Worm (Caenorhabditis elegans): ENCODE data around the gene rabr-1.
A peak's percentile ranks its signal among the peaks of the same experiment; 100 is the strongest.

rabr-1 gene

DNA sequence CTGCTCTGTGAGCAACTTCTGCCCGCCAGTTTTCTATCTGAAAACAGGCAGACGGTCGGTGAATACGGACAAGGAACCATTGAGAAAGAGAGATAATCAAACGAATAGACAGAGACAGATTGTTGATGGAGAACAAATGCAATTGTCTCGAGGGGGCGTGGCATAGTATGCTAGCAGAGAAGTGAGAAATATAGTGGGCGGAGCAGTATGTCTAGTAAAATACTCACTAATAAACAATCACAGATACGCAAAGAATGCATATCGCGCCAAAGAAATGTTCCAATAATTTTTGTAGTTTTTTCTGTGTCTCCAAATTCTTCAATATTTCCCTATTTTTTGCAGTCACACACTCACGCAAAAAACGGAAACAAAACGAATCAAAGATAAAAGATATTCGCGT is 36.4 kb downstream of the rabr-1 start, which contains the start of gene tbc-12:
Gene tbc-12, minus strand, starts transcription at position 101 of the 400 bp plus-strand sequence.
- no peak for TF ChIP-seq T07F8.4 (tag; optimal IDR thresholded peaks at IDR 0.05)
- no peak for TF ChIP-seq ceh-40 (GFP tag; IDR thresholded peaks at IDR 0.05)
- no peak for TF ChIP-seq nfya-1 (tag; optimal IDR thresholded peaks at IDR 0.05; ENCODE audit: borderline replicate concordance, insufficient read depth)
- TF ChIP-seq B0261.1 (tag; optimal IDR thresholded peaks at IDR 0.05): no peak
- TF ChIP-seq mcd-1 (GFP tag; IDR thresholded peaks at IDR 0.05): no peak
- no peak for TF ChIP-seq ceh-91 (GFP tag; IDR thresholded peaks at IDR 0.05)
- TF ChIP-seq tlf-1 (GFP tag; optimal IDR thresholded peaks at IDR 0.05): no peak
- TF ChIP-seq bed-2 (GFP tag; IDR thresholded peaks at IDR 0.05): no peak
- no peak for TF ChIP-seq unc-62 (GFP tag; optimal IDR thresholded peaks at IDR 0.05)
- TF ChIP-seq zim-3 (tag; optimal IDR thresholded peaks at IDR 0.05): no peak
- TF ChIP-seq ztf-28 (GFP tag; IDR thresholded peaks at IDR 0.05): no peak
- TF ChIP-seq zfh-2 (GFP tag; conservative IDR thresholded peaks at IDR 0.05): no peak
- TF ChIP-seq attf-5 (GFP tag; optimal IDR thresholded peaks at IDR 0.05): no peak
- TF ChIP-seq F39B2.1 (GFP tag; IDR thresholded peaks at IDR 0.05): no peak
- TF ChIP-seq rcor-1 (GFP tag; IDR thresholded peaks at IDR 0.05): no peak
- TF ChIP-seq ceh-58 (GFP tag; IDR thresholded peaks at IDR 0.05): no peak
- TF ChIP-seq mel-28 (tag; optimal IDR thresholded peaks at IDR 0.05; ENCODE audit: borderline replicate concordance): no peak
- no peak for TF ChIP-seq bed-1 (GFP tag; IDR thresholded peaks at IDR 0.05)
- no peak for TF ChIP-seq snpc-1.3 (tag; optimal IDR thresholded peaks at IDR 0.05; ENCODE audit: insufficient read depth)

DNA sequence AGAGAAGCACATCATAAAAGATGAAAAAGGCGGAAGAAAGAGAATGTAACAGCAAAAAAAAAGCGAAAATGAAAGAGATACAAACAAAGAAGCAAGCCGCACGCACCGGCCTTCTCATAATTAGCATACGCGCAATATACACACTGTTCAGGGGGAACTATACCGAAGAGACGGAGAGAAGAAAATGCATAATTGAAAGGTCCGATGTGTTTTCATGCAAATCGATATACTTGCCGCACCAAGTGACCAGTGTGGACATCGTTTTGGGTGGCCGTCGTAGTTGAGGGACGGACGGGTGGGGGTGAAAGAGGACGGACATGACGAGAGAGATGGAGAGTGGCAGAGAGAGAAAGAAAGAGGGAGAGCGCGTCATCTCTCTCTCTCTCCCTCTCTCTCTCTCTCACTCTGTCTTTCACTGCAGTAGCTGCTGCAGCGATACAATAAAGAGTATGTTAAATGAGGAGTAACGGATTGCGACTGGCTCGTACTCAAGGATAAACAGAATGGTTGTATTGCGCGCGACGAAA is 40.3 kb downstream of the rabr-1 start:
- TF ChIP-seq C17E4.6 (GFP tag; IDR thresholded peaks at IDR 0.05): no peak
- TF ChIP-seq tbx-9 (tag; optimal IDR thresholded peaks at IDR 0.05; ENCODE audit: borderline replicate concordance): no peak
- no peak for TF ChIP-seq attf-5 (GFP tag; optimal IDR thresholded peaks at IDR 0.05)
- TF ChIP-seq egl-44 (GFP tag; IDR thresholded peaks at IDR 0.05): no peak
- TF ChIP-seq xnd-1 (tag; optimal IDR thresholded peaks at IDR 0.05): no peak
- 0 out of 2 replicates have a peak, but pooled peaks have one; percentile 19 for TF ChIP-seq B0336.3 (GFP tag; IDR thresholded peaks at IDR 0.05)
- peak; percentile 78 for TF ChIP-seq ceh-27 (GFP tag; optimal IDR thresholded peaks at IDR 0.05)
- TF ChIP-seq egl-18 (GFP tag; IDR thresholded peaks at IDR 0.05): 0 out of 2 replicates have a peak, but pooled peaks have one; percentile 26
- no peak for TF ChIP-seq F39B2.1 (GFP tag; IDR thresholded peaks at IDR 0.05)
- 0 out of 2 replicates have a peak, but pooled peaks have one; percentile 54 for TF ChIP-seq madf-3 (GFP tag; IDR thresholded peaks at IDR 0.05)
- no peak for TF ChIP-seq Y79H2A.3 (GFP tag; conservative IDR thresholded peaks at IDR 0.05)
- TF ChIP-seq aptf-3 (GFP tag; IDR thresholded peaks at IDR 0.05): no peak
- no peak for TF ChIP-seq nhr-80 (tag; optimal IDR thresholded peaks at IDR 0.05)
- TF ChIP-seq pha-4 (tag; optimal IDR thresholded peaks at IDR 0.05): no peak
- no peak for TF ChIP-seq ZK185.1 (tag; optimal IDR thresholded peaks at IDR 0.05; ENCODE audit: poor library complexity, severe bottlenecking)
- TF ChIP-seq tlf-1 (GFP tag; optimal IDR thresholded peaks at IDR 0.05): no peak
- TF ChIP-seq lin-40 (tag; optimal IDR thresholded peaks at IDR 0.05): peak; percentile 54
- TF ChIP-seq K11D2.4 (GFP tag; IDR thresholded peaks at IDR 0.05): 0 out of 2 replicates have a peak, but pooled peaks have one; percentile 46
- peak; percentile 18 for TF ChIP-seq somi-1 (GFP tag; optimal IDR thresholded peaks at IDR 0.05)
- peak; percentile 8 for TF ChIP-seq gei-17 (GFP tag; optimal IDR thresholded peaks at IDR 0.05)
- no peak for TF ChIP-seq rcor-1 (GFP tag; IDR thresholded peaks at IDR 0.05)
- TF ChIP-seq chd-7 (tag; optimal IDR thresholded peaks at IDR 0.05): peak; percentile 56
- peak in 1 of 3 experiments; percentile 3 for TF ChIP-seq lin-35 (GFP tag; optimal IDR thresholded peaks at IDR 0.05)
- TF ChIP-seq ceh-100 (GFP tag; IDR thresholded peaks at IDR 0.05): no peak
- TF ChIP-seq aptf-2 (GFP tag; conservative IDR thresholded peaks at IDR 0.05): no peak
- 0 out of 2 replicates have a peak, but pooled peaks have one; percentile 67 for TF ChIP-seq dox-1 (GFP tag; IDR thresholded peaks at IDR 0.05)
- TF ChIP-seq him-1 (tag; optimal IDR thresholded peaks at IDR 0.05): no peak
- TF ChIP-seq mcd-1 (GFP tag; IDR thresholded peaks at IDR 0.05): 0 out of 2 replicates have a peak, but pooled peaks have one; percentile 36
- TF ChIP-seq D2030.7 (GFP tag; IDR thresholded peaks at IDR 0.05): no peak
- TF ChIP-seq T26A5.8 (tag; optimal IDR thresholded peaks at IDR 0.05): no peak
- TF ChIP-seq let-526 (GFP tag; IDR thresholded peaks at IDR 0.05): 0 out of 2 replicates have a peak, but pooled peaks have one; percentile 5
- peak; percentile 17 for TF ChIP-seq atf-7 (tag; optimal IDR thresholded peaks at IDR 0.05)
- no peak for TF ChIP-seq attf-6 (GFP tag; IDR thresholded peaks at IDR 0.05)

All from whole organism, young adult.